Worm (Caenorhabditis elegans) whole organism, L3 larva: ENCODE data around the gene srlf-23.
"Not testable (repeated sequence)": the region's sequence is repeated elsewhere in the genome, so short reads cannot be mapped to it uniquely, and the experiment has no call there.

ENCODE experiments used
- aly-2 ChIP-seq: fragments of 150-350 bp; optimal IDR thresholded peaks from 2 replicates; lab custom pipeline; 2014; ENCODE audit warnings: missing biosample characterization, missing genetic modification characterization
- ama-1 ChIP-seq: fragments of 150-350 bp; optimal IDR thresholded peaks from 2 replicates; lab custom pipeline; 2018
- elt-3 ChIP-seq, 3 experiments: fragments of 150-350 bp in 1 of 3; sonication (generic microtip) in 2 of 3; optimal IDR thresholded peaks; 2 replicates in 2 of 3; 4 replicates in 1 of 3; lab custom pipeline; 2014 to 2017; ENCODE audit warnings: missing biosample characterization in 3 of 3, missing genetic modification characterization in 3 of 3
- fos-1 ChIP-seq: fragments of 150-350 bp; optimal IDR thresholded peaks from 2 replicates; lab custom pipeline; 2014; ENCODE audit warnings: missing biosample characterization, missing genetic modification characterization
- lin-15B ChIP-seq: fragments of 150-350 bp; optimal IDR thresholded peaks from 2 replicates; lab custom pipeline; 2014; ENCODE audit warnings: missing biosample characterization, missing genetic modification characterization
- mdl-1 ChIP-seq: fragments of 150-350 bp; optimal IDR thresholded peaks from 2 replicates; lab custom pipeline; 2014; ENCODE audit warnings: missing biosample characterization, missing genetic modification characterization
- pha-4 ChIP-seq: fragments of 150-350 bp; optimal IDR thresholded peaks from 2 replicates; lab custom pipeline; 2014; ENCODE audit warnings: missing biosample characterization, missing genetic modification reagents, missing genetic modification characterization
- unc-39 ChIP-seq: sonication (generic microtip); optimal IDR thresholded peaks from 4 replicates; lab custom pipeline; 2017; ENCODE audit warnings: missing biosample characterization, missing genetic modification characterization
- unc-62 ChIP-seq: fragments of 150-350 bp; sonication (generic microtip); optimal IDR thresholded peaks from 4 replicates; lab custom pipeline; 2014; ENCODE audit warnings: missing biosample characterization, missing genetic modification reagents, missing genetic modification characterization

DNA sequence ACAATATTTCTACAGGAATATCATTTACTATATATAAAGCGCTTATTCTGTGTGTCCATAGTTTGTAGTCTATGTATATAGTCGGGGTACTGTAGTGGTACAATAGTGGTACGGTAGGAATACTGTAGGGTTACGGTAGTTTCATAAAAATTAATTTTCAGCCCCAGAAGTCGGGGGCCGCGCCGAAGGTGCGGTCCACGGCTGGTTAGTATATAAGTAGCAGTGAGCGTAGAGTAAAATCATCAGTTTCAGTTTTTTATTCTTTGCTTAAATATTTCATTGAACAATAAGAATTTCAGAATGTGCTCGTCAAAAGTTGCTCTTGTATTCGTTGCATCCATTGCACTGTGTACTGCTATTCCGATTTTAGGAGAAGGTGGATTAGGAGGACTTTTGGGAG is 2.5 kb downstream of the srlf-23 start, which contains the start of gene srlf-22:
- not testable (repeated sequence) for TF ChIP-seq aly-2 (tag; lab: Kevin White, UChicago); mdl-1 (tag; lab: Kevin White, UChicago); lin-15B; unc-39 (tag; lab: Kevin White, UChicago); ama-1 (lab: Kevin White, UChicago); elt-3 (tag; optimal IDR thresholded peaks at IDR 0.05; lab: Kevin White, UChicago); unc-62 (GFP tag; lab: Kevin White, UChicago); fos-1 (tag; lab: Kevin White, UChicago); pha-4 (tag; lab: Kevin White, UChicago)
